Fruit fly (Drosophila melanogaster): Measurements from ENCODE around the gene CG32756.
A peak's percentile ranks its signal among the peaks of the same experiment; 100 is the strongest.

Gene CG32756

dm6 chrX:5968094-5968723, 22.7 kb downstream of the CG32756 start (continued):
- TF ChIP-seq Mes4 (GFP tag; optimal IDR thresholded peaks at IDR 0.05): no peak
- TF ChIP-seq kni (GFP tag; optimal IDR thresholded peaks at IDR 0.05): no peak
- TF ChIP-seq Chrac-16 (GFP tag; optimal IDR thresholded peaks at IDR 0.05): no peak
- no peak for TF ChIP-seq CG8290 (GFP tag; optimal IDR thresholded peaks at IDR 0.05)
- no peak for TF ChIP-seq CG8290 (tag; optimal IDR thresholded peaks at IDR 0.05)
- TF ChIP-seq Drgx (GFP tag; IDR thresholded peaks at IDR 0.05): peak; percentile 87
- no peak for TF ChIP-seq fru (optimal IDR thresholded peaks at IDR 0.05)
- no peak for TF ChIP-seq CG2116 (GFP tag; optimal IDR thresholded peaks at IDR 0.05)
- TF ChIP-seq Gug (GFP tag; IDR thresholded peaks at IDR 0.05): no peak
- 0 out of 2 replicates have a peak, but pooled peaks have one; percentile 26 for TF ChIP-seq CG4360 (GFP tag; IDR thresholded peaks at IDR 0.05)
- TF ChIP-seq sob (GFP tag; IDR thresholded peaks at IDR 0.05): peak; percentile 15; the same call in 1 of the 2 replicates
- TF ChIP-seq CG16863 (GFP tag; optimal IDR thresholded peaks at IDR 0.05): no peak
- no peak for TF ChIP-seq CG34376 (GFP tag; optimal IDR thresholded peaks at IDR 0.05)
- TF ChIP-seq ken (GFP tag; IDR thresholded peaks at IDR 0.05): peak; percentile 46; the same call in 1 of the 3 replicates
- TF ChIP-seq phol (tag; optimal IDR thresholded peaks at IDR 0.05): peak; percentile 43
- TF ChIP-seq Oaz (GFP tag; IDR thresholded peaks at IDR 0.05): no peak
- no peak for TF ChIP-seq Dp (GFP tag; optimal IDR thresholded peaks at IDR 0.05)
- no peak for TF ChIP-seq schlank (tag; optimal IDR thresholded peaks at IDR 0.05)
- TF ChIP-seq ems (GFP tag; optimal IDR thresholded peaks at IDR 0.05): no peak
- no peak for TF ChIP-seq CG10959 (GFP tag; IDR thresholded peaks at IDR 0.05)
- 0 out of 2 replicates have a peak, but pooled peaks have one; percentile 26 for TF ChIP-seq E2f1 (GFP tag; IDR thresholded peaks at IDR 0.05)
- TF ChIP-seq Poxn (GFP tag; IDR thresholded peaks at IDR 0.05): no peak
- no peak for TF ChIP-seq danr (GFP tag; IDR thresholded peaks at IDR 0.05)
- peak; percentile 62 for TF ChIP-seq CG2712 (tag; optimal IDR thresholded peaks at IDR 0.05)
- TF ChIP-seq bowl (GFP tag; IDR thresholded peaks at IDR 0.05): no peak
- no peak for TF ChIP-seq vnd (GFP tag; IDR thresholded peaks at IDR 0.05; ENCODE audit: partially characterized antibody)
- no peak for TF ChIP-seq chm (GFP tag; IDR thresholded peaks at IDR 0.05)
- 0 out of 3 replicates have a peak, but pooled peaks have one; percentile 51 for TF ChIP-seq CG34422 (GFP tag; IDR thresholded peaks at IDR 0.05)
- TF ChIP-seq Optix (GFP tag; IDR thresholded peaks at IDR 0.05): 0 out of 3 replicates have a peak, but pooled peaks have one; percentile 43
- no peak for TF ChIP-seq Hmx (GFP tag; optimal IDR thresholded peaks at IDR 0.05)
- peak; percentile 16 for TF ChIP-seq CG1529 (GFP tag; optimal IDR thresholded peaks at IDR 0.05)
- no peak for TF ChIP-seq B-H1 (GFP tag; IDR thresholded peaks at IDR 0.05)
- TF ChIP-seq bab2 (GFP tag; optimal IDR thresholded peaks at IDR 0.05): peak; percentile 31
- TF ChIP-seq CG6854 (GFP tag; optimal IDR thresholded peaks at IDR 0.05): no peak
- TF ChIP-seq Jarid2 (GFP tag; optimal IDR thresholded peaks at IDR 0.05): no peak
- no peak for TF ChIP-seq CG16815 (GFP tag; optimal IDR thresholded peaks at IDR 0.05)
- TF ChIP-seq Myb (GFP tag; optimal IDR thresholded peaks at IDR 0.05): no peak
- no peak for TF ChIP-seq D19B (GFP tag; optimal IDR thresholded peaks at IDR 0.05)
- TF ChIP-seq CG15073 (GFP tag; optimal IDR thresholded peaks at IDR 0.05): no peak
- TF ChIP-seq CG18599 (GFP tag; optimal IDR thresholded peaks at IDR 0.05): no peak
- peak; percentile 12 for TF ChIP-seq CG2202 (tag; optimal IDR thresholded peaks at IDR 0.05)
- TF ChIP-seq zfh2 (GFP tag; optimal IDR thresholded peaks at IDR 0.05): no peak
- no peak for TF ChIP-seq CG14667 (GFP tag; IDR thresholded peaks at IDR 0.05)
- TF ChIP-seq CG8089 (GFP tag; optimal IDR thresholded peaks at IDR 0.05): no peak
- no peak for TF ChIP-seq Max (GFP tag; optimal IDR thresholded peaks at IDR 0.05)
- no peak for TF ChIP-seq lilli (GFP tag; optimal IDR thresholded peaks at IDR 0.05)
- peak; percentile 40; the same call in 1 of the 2 replicates for TF ChIP-seq CG1024 (GFP tag; IDR thresholded peaks at IDR 0.05)
- TF ChIP-seq Asciz (GFP tag; optimal IDR thresholded peaks at IDR 0.05): no peak
- TF ChIP-seq CG7556 (GFP tag; optimal IDR thresholded peaks at IDR 0.05): no peak
- no peak for TF ChIP-seq Dbx (GFP tag; IDR thresholded peaks at IDR 0.05)
- peak; percentile 21 to 45 for TF ChIP-seq chif (GFP tag; optimal IDR thresholded peaks at IDR 0.05)
- TF ChIP-seq CG17612 (GFP tag; IDR thresholded peaks at IDR 0.05): no peak
